Worm (Caenorhabditis elegans) whole organism, L4/young adult: ENCODE results near the gene acer-1.
"Not testable (repeated sequence)": the region's sequence is repeated elsewhere in the genome, so short reads cannot be mapped to it uniquely, and the experiment has no call there.

ENCODE experiments used
- W03F9.2 ChIP-seq: fragments of 150-350 bp; optimal IDR thresholded peaks from 2 replicates; lab custom pipeline; 2014; ENCODE audit warnings: missing biosample characterization, missing genetic modification characterization
- dao-5 ChIP-seq: sonication (generic microtip); optimal IDR thresholded peaks from 2 replicates; lab custom pipeline; 2016; ENCODE audit warnings: missing genotype, missing genetic modification characterization, moderate library complexity, missing compliant biosample characterization
- him-1 ChIP-seq: sonication (generic microtip); optimal IDR thresholded peaks from 2 replicates; lab custom pipeline; 2016; ENCODE audit warnings: missing genotype, missing genetic modification reagents, missing genetic modification characterization, missing compliant biosample characterization

The acer-1 gene

ce11 chrII:6918862-6919261 is 28.7 kb upstream of the acer-1 start, which contains the start of gene B0252.5:
Gene B0252.5, minus strand, starts transcription at chrII:6918878.
- TF ChIP-seq him-1 (tag; lab: Kevin White, UChicago): no peak
- no peak for TF ChIP-seq dao-5
- no peak for TF ChIP-seq W03F9.2 (tag; lab: Kevin White, UChicago)

- TF ChIP-seq dao-5: no peak
- no peak for TF ChIP-seq W03F9.2 (tag; lab: Kevin White, UChicago)
- TF ChIP-seq him-1 (tag; lab: Kevin White, UChicago): no peak
These were observed 27.5 kb upstream of the acer-1 start, which contains the start of gene B0252.11 for ce11 chrII:6917710-6918109. Gene B0252.11, minus strand, starts transcription at chrII:6917810.

ce11 chrII:6915875-6916274 is 25.7 kb upstream of the acer-1 start, which contains the start of gene B0252.8:
Gene B0252.8, plus strand, starts transcription at chrII:6916166.
- no peak for TF ChIP-seq dao-5
- no peak for TF ChIP-seq W03F9.2 (tag; lab: Kevin White, UChicago)
- TF ChIP-seq him-1 (tag; lab: Kevin White, UChicago): no peak

DNA sequence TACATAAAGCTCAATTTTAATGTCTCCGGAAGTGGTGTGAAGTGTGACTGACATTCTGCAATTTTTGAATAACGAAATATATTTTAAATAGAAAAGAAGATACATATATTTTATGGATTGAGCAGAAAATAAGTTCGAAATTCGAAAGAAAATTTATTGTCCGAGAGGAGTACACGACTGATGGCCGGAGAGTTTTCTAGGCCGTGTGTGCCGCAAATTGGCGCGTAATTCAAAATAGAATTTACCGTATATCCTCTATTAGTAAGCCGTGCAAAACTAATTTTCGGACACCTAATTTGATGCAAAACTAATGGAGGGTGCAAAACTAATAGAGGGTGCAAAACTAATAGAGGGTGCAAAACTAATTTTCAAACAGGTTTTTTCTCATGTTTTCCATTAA is 23.1 kb upstream of the acer-1 start, which contains the start of gene cyn-10:
Gene cyn-10, minus strand, starts transcription at position 57 of the 400 bp plus-strand sequence.
- TF ChIP-seq him-1 (tag; lab: Kevin White, UChicago): peak; percentile 42
- TF ChIP-seq W03F9.2 (tag; lab: Kevin White, UChicago): peak; percentile 15
- TF ChIP-seq dao-5: no peak

DNA sequence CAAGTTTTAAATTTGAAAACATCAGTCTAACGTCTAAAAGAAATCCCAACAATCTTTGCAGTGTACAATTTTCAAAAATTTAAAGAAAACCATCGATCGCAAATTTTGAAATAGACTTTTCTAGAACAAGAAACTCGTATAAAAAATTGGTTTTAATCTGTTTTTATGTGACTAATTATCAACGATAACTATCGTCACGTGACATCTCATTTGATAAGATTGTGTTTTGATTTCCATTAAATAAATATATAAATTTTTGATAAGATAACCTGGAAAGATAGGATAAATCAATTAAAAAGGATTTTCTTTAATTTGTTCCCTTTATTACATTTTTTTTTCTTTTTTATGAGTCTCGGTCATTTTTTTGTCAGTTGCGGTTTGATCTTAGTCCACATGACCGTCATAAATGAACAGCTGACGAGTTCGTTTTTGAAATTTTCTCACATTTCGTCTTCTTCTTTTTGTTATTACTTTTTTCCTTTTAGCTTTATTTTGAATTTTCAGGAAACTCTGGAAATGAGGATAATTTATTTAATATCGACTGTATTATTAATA is 19.4 kb upstream of the acer-1 start, which contains the start of gene asm-1:
Gene asm-1, plus strand, starts transcription at position 505 of the 555 bp plus-strand sequence.
- TF ChIP-seq dao-5: no peak
- TF ChIP-seq him-1 (tag; lab: Kevin White, UChicago): no peak
- TF ChIP-seq W03F9.2 (tag; lab: Kevin White, UChicago): no peak

DNA sequence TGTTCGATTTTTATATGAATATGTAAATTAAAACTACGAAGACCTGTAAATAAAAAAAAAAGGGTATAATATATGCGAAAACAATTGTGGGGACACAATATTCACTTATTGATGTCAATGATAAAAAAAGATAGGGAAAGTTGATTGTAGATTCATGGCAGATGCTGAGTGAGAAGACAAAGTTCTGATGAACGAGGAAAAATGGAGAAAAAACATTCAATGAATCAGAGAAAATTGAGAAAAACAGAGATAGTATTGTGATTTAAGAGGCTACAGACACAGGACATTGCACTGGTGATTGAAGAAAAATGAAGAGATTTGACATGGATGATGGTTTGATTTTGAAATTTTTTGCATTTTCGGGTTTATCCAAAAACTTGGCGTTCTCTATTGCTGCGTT is 18.5 kb upstream of the acer-1 start:
- TF ChIP-seq him-1 (tag; lab: Kevin White, UChicago) (no peak), dao-5 (no peak), W03F9.2 (tag; lab: Kevin White, UChicago) (no peak)

ce11 chrII:6907657-6908056 is 17.5 kb upstream of the acer-1 start, which contains the start of gene B0252.3:
Gene B0252.3, minus strand, starts transcription at chrII:6907757.
- TF ChIP-seq dao-5; him-1 (tag; lab: Kevin White, UChicago); W03F9.2 (tag; lab: Kevin White, UChicago): not testable (repeated sequence)

ce11 chrII:6901795-6902194 is 11.6 kb upstream of the acer-1 start, which contains the start of gene psmd-9:
Gene psmd-9, plus strand, starts transcription at chrII:6902095.
- TF ChIP-seq him-1 (tag; lab: Kevin White, UChicago) (no peak), W03F9.2 (tag; lab: Kevin White, UChicago) (no peak), dao-5 (no peak)

DNA sequence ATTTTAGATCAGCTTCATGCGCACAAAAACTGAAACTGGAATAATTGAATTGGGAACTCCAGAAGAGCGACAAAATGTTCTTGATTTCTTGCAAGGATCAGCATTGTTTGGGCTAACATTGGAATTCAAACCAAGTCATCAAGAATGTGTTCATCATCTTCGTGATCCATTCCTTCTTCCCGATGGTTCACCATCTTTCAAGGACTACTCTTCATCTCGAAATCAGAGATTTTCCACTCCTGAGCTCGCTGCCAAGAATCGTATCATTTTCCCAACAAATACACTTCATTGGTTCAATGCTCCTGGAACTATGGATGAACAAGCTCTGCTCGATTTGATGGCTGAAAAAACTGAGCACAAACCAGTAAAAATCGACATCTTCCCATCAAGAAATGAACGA is 10.5 kb upstream of the acer-1 start:
- TF ChIP-seq dao-5: no peak
- TF ChIP-seq him-1 (tag; lab: Kevin White, UChicago): no peak
- no peak for TF ChIP-seq W03F9.2 (tag; lab: Kevin White, UChicago)

DNA sequence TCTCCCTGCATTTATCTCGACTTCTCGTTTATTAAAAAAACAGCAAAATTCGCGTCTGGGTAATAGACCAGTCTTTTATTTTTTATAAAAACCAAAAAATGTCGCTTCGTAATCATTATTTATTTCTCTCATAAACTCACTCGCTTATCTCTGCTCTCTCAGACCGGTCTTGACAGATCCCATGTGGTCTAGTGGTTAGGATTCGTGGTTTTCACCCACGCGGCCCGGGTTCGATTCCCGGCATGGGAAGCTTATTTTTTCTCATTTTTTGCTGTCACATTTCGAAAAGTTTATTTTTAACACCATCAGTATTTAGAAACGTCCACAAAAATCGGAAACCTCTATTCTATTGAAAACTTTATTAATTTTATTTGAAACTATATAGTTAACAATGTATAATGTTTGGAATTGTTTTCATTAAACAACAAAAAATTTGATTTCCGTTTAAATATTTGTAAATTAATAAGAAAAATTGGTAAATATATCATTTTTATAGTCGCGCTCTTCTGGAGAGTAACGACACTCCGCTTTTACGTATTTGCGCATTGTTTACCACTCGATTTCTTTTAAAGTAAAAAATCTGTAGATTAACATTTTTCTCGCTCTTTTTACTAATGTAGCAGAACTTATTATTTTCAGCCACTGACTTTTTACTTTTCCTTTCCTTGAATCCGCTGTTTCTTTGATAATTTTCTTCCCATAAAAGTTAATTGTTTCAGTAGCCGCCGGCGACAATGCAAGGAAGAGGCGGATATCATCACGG is 8.0 kb upstream of the acer-1 start, which contains the start of gene hrpl-1:
Gene hrpl-1, plus strand, starts transcription at position 713 of the 763 bp plus-strand sequence.
- TF ChIP-seq dao-5 (no peak), W03F9.2 (tag; lab: Kevin White, UChicago) (no peak), him-1 (tag; lab: Kevin White, UChicago) (no peak)

DNA sequence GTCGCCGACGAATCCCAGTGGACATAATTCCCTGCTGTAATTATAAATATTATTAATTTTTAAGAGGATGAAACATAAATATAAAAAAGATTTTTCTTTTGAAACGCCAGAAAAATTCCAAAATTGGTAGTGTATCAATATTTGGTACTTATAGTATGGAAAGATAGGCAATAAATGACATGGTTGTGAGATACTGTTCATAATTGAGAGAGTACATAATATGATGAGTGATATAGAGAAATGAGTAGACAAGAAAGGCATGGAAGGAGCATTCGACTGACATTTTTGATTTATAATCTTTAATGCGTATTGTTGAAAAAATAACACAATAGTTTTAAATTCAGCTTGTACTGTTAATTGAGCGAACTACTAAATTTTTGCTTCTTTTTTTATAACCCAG is 7.3 kb upstream of the acer-1 start, which contains the start of gene C44B7.11:
Gene C44B7.11, minus strand, starts transcription at position 34 of the 400 bp plus-strand sequence.
- TF ChIP-seq him-1 (tag; lab: Kevin White, UChicago): no peak
- TF ChIP-seq dao-5: no peak
- TF ChIP-seq W03F9.2 (tag; lab: Kevin White, UChicago): no peak

DNA sequence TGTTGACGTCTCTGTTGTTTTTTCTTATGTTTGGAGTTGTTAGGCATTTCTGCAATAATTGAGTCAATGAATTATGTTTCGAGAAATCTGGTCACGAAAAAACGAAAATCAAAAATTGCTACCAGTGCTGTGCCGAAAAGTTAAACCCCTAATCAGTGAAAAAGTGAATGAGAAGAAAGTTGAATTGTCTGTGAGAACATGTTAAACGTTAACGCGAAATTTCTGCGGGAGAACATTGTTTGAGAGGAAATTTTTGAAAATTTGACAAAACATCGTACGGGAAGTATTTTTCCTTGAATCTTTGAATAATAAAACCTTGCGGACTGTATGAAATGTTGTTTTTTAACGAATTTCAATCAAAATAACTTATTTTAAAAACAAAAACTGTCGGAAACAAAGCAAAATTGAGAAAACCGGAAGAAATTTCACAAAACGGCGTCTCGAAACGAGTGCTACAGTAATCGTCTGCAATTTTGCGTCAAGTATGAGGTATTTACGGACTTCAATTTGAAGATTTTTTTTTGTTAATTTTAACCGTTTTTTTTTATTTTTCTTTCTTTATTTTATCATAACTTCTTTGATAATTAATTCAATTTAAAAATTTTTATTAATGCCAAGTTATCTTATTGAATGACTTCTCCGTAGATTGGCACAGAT is 3.5 kb upstream of the acer-1 start, which contains the start of gene adal-1:
Gene adal-1, minus strand, starts transcription at position 51 of the 657 bp plus-strand sequence.
- TF ChIP-seq him-1 (tag; lab: Kevin White, UChicago): no peak

- TF ChIP-seq dao-5 (no peak), W03F9.2 (tag; lab: Kevin White, UChicago) (no peak), him-1 (tag; lab: Kevin White, UChicago) (no peak)
These were observed 1.6 kb upstream of the acer-1 start for ce11 chrII:6891838-6892237.
